Worm (Caenorhabditis elegans): ENCODE data around the gene F35A5.2.

The F35A5.2 gene

ce11 chrX:3827311-3827710 is 22.4 kb downstream of the F35A5.2 start:
- no peak for TF ChIP-seq tbx-11 (GFP tag; IDR thresholded peaks at IDR 0.05)

ce11 chrX:3828598-3829204 is 23.8 kb downstream of the F35A5.2 start:
- TF ChIP-seq pes-1 (GFP tag; IDR thresholded peaks at IDR 0.05) = no peak
- no peak for TF ChIP-seq hmg-4 (GFP tag; optimal IDR thresholded peaks at IDR 0.05)

- TF ChIP-seq aly-1 (tag; optimal IDR thresholded peaks at IDR 0.05) (no peak), scrt-1 (GFP tag; IDR thresholded peaks at IDR 0.05) (no peak), pes-1 (GFP tag; IDR thresholded peaks at IDR 0.05) (no peak), tra-4 (tag; optimal IDR thresholded peaks at IDR 0.05) (no peak), hnd-1 (tag; optimal IDR thresholded peaks at IDR 0.05) (no peak), ceh-36 (tag; optimal IDR thresholded peaks at IDR 0.05) (no peak), ama-1 (optimal IDR thresholded peaks at IDR 0.05) (no peak), ets-7 (tag; optimal IDR thresholded peaks at IDR 0.05) (no peak)
These were observed 24.7 kb downstream of the F35A5.2 start for ce11 chrX:3829605-3830004.

ce11 chrX:3830872-3831271 is 25.9 kb downstream of the F35A5.2 start:
- TF ChIP-seq tbx-37 (GFP tag; conservative IDR thresholded peaks at IDR 0.05) (no peak), ets-7 (tag; optimal IDR thresholded peaks at IDR 0.05) (no peak), B0310.2 (tag; optimal IDR thresholded peaks at IDR 0.05) (no peak), ceh-13 (GFP tag; optimal IDR thresholded peaks at IDR 0.05) (no peak), aly-1 (tag; optimal IDR thresholded peaks at IDR 0.05) (no peak), tra-4 (tag; optimal IDR thresholded peaks at IDR 0.05) (no peak), ceh-36 (tag; optimal IDR thresholded peaks at IDR 0.05) (no peak), ama-1 (optimal IDR thresholded peaks at IDR 0.05) (no peak), sea-1 (GFP tag; conservative IDR thresholded peaks at IDR 0.05) (no peak), hnd-1 (tag; optimal IDR thresholded peaks at IDR 0.05) (no peak), pes-1 (GFP tag; IDR thresholded peaks at IDR 0.05) (no peak), F13C5.2 (tag; optimal IDR thresholded peaks at IDR 0.05) (no peak), scrt-1 (GFP tag; IDR thresholded peaks at IDR 0.05) (no peak), hmg-4 (GFP tag; optimal IDR thresholded peaks at IDR 0.05) (no peak)

ce11 chrX:3832059-3832641 is 27.2 kb downstream of the F35A5.2 start:
- TF ChIP-seq aly-1 (tag; optimal IDR thresholded peaks at IDR 0.05) (no peak), pes-1 (GFP tag; IDR thresholded peaks at IDR 0.05) (no peak), ets-7 (tag; optimal IDR thresholded peaks at IDR 0.05) (no peak), flt-1 (GFP tag; IDR thresholded peaks at IDR 0.05) (no peak), tbx-11 (GFP tag; IDR thresholded peaks at IDR 0.05) (no peak), tbx-37 (GFP tag; conservative IDR thresholded peaks at IDR 0.05) (no peak), sea-1 (GFP tag; conservative IDR thresholded peaks at IDR 0.05) (no peak), ceh-36 (tag; optimal IDR thresholded peaks at IDR 0.05) (no peak), hnd-1 (tag; optimal IDR thresholded peaks at IDR 0.05) (no peak), ama-1 (optimal IDR thresholded peaks at IDR 0.05) (no peak)

ce11 chrX:3833964-3834840 is 29.3 kb downstream of the F35A5.2 start:
- TF ChIP-seq tbx-11 (GFP tag; IDR thresholded peaks at IDR 0.05) (no peak), sea-1 (GFP tag; conservative IDR thresholded peaks at IDR 0.05) (no peak), ets-7 (tag; optimal IDR thresholded peaks at IDR 0.05) (no peak), hmbx-1 (tag; optimal IDR thresholded peaks at IDR 0.05) (no peak), aly-1 (tag; optimal IDR thresholded peaks at IDR 0.05) (no peak)

ce11 chrX:3835632-3836031 is 30.7 kb downstream of the F35A5.2 start:
- TF ChIP-seq tbx-11 (GFP tag; IDR thresholded peaks at IDR 0.05) (no peak), ceh-36 (tag; optimal IDR thresholded peaks at IDR 0.05) (no peak), hnd-1 (tag; optimal IDR thresholded peaks at IDR 0.05) (no peak), tbx-37 (GFP tag; conservative IDR thresholded peaks at IDR 0.05) (no peak), scrt-1 (GFP tag; IDR thresholded peaks at IDR 0.05) (no peak), ama-1 (optimal IDR thresholded peaks at IDR 0.05) (no peak), hmg-4 (GFP tag; optimal IDR thresholded peaks at IDR 0.05) (no peak), pes-1 (GFP tag; IDR thresholded peaks at IDR 0.05) (no peak), flt-1 (GFP tag; IDR thresholded peaks at IDR 0.05) (no peak), ets-7 (tag; optimal IDR thresholded peaks at IDR 0.05) (no peak), F13C5.2 (tag; optimal IDR thresholded peaks at IDR 0.05) (no peak), ceh-13 (GFP tag; optimal IDR thresholded peaks at IDR 0.05) (no peak), tra-4 (tag; optimal IDR thresholded peaks at IDR 0.05) (no peak), B0310.2 (tag; optimal IDR thresholded peaks at IDR 0.05) (no peak), aly-1 (tag; optimal IDR thresholded peaks at IDR 0.05) (no peak)

- TF ChIP-seq tbx-37 (GFP tag; conservative IDR thresholded peaks at IDR 0.05) = no peak
- TF ChIP-seq sea-1 (GFP tag; conservative IDR thresholded peaks at IDR 0.05) = no peak
These were observed 32.8 kb downstream of the F35A5.2 start for ce11 chrX:3837752-3838159.

Measured in whole organism, early embryonic.